Worm (Caenorhabditis elegans): Measurements from ENCODE around the gene Y73F8A.5.

DNA sequence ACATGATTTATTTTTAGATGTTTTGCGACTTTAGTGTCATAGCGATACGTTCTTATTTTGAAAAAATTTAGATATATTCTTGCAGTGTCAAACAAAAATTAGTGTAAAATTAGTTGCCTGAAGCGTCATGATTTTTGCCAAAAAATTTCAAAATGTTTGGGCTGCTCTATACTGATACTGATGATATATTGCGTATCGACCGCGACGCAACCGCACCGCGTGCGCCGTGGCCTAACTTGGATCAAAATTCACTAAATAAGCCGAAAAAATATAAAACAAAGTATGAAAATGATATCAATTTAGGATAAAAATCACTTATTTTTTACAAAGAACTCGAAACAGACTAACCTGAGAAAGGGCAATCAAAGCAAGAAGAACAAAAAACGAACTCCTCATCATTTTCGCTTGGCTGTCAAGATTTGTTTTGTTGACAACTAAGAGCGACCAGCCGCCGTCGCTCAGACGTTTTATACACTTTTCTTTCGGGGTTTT, 15.7 kb downstream of the Y73F8A.5 start, which contains the start of gene ccg-1:
- TF ChIP-seq W03F9.2 (tag; optimal IDR thresholded peaks at IDR 0.05) = no peak
- TF ChIP-seq dao-5 (tag; optimal IDR thresholded peaks at IDR 0.05) = no peak
- no peak for TF ChIP-seq him-1 (tag; optimal IDR thresholded peaks at IDR 0.05)
